Worm (Caenorhabditis elegans): Measurements from ENCODE around the gene mrp-2.

ce11 chrX:553420-553819 is 19.1 kb downstream of the mrp-2 start:
- TF ChIP-seq him-1 (tag; optimal IDR thresholded peaks at IDR 0.05) = no peak
- TF ChIP-seq dao-5 (tag; optimal IDR thresholded peaks at IDR 0.05) = no peak
- no peak for TF ChIP-seq W03F9.2 (tag; optimal IDR thresholded peaks at IDR 0.05)

Measured in whole organism, L4/young adult.